Fruit fly (Drosophila melanogaster): ENCODE data around the gene DZIP1.

DNA sequence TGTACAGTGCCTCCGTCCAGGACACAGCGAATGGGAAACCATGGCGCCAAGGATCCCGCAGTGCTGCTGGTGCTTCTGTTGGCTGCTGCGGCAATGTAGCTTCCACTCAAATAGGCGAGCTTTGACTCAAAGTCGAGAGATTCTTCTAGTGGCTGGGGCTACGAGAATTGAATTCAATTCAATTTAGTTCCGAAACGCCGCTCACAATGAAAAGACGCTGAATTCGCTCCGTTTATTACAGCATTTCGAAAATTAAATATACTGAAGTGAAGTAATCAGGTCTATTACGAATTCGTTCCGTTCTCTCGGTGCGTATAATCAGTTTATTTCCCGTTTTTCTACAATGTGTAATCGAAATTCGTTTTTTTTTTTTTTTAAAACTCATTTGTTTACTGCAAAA is 33.8 kb downstream of the DZIP1 start:
- TF ChIP-seq Dll (optimal IDR thresholded peaks at IDR 0.05) (no peak), usp (GFP tag; optimal IDR thresholded peaks at IDR 0.05) (no peak), CG8478 (optimal IDR thresholded peaks at IDR 0.05) (no peak), pan (optimal IDR thresholded peaks at IDR 0.05) (no peak), psq (optimal IDR thresholded peaks at IDR 0.05) (no peak), EcR (GFP tag; optimal IDR thresholded peaks at IDR 0.05) (no peak)

Measured in whole organism.